Worm (Caenorhabditis elegans) whole organism, young adult: Measurements from ENCODE around the gene K08B12.3.

Experiments
- F33H1.4 ChIP-seq: fragments of 200-800 bp; sonication (Bioruptor generic); IDR thresholded peaks from 2 replicates; pipeline ENCODE4 v1.3.6; 2022; ENCODE audit warnings: missing genetic modification reagents, missing genetic modification characterization, missing compliant biosample characterization
- F52B5.7 ChIP-seq: sonication (generic microtip); optimal IDR thresholded peaks from 2 replicates; lab custom pipeline; 2016; ENCODE audit warnings: mild to moderate bottlenecking, missing genetic modification characterization, missing compliant biosample characterization
- aptf-2 ChIP-seq: fragments of 200-800 bp; sonication (Bioruptor generic); conservative IDR thresholded peaks from 2 replicates; pipeline ENCODE4 v1.3.6; 2022; ENCODE audit warnings: missing genetic modification reagents, missing genetic modification characterization, missing compliant biosample characterization
- aptf-3 ChIP-seq: fragments of 200-800 bp; sonication (Bioruptor generic); IDR thresholded peaks from 2 replicates; pipeline ENCODE4 v1.3.6; 2022; ENCODE audit warnings: missing genetic modification characterization, missing compliant biosample characterization
- attf-5 ChIP-seq: fragments of 200-800 bp; sonication (Bioruptor generic); optimal IDR thresholded peaks from 2 replicates; lab custom pipeline; 2018; ENCODE audit warnings: mild to moderate bottlenecking, missing genetic modification characterization, missing compliant biosample characterization
- cebp-1 ChIP-seq, 2 experiments: fragments of 200-800 bp in 1 of 2; sonication (Bioruptor generic) in 1 of 2; sonication (generic microtip) in 1 of 2; IDR thresholded peaks in 1 of 2; optimal IDR thresholded peaks in 1 of 2; 2 replicates each; pipeline versions ENCODE4 v1.3.6 to Lab custom; 2017 to 2022; ENCODE audit warnings: missing compliant biosample characterization in 2 of 2, missing genetic modification characterization in 2 of 2, mild to moderate bottlenecking in 1 of 2, missing genetic modification reagents in 1 of 2, moderate library complexity in 1 of 2
- ekl-4 ChIP-seq: fragments of 200-800 bp; sonication (Bioruptor generic); IDR thresholded peaks from 2 replicates; pipeline ENCODE4 v1.3.6; 2022; ENCODE audit warnings: missing genetic modification reagents, missing genetic modification characterization, missing compliant biosample characterization
- gei-17 ChIP-seq: fragments of 200-800 bp; sonication (Bioruptor generic); optimal IDR thresholded peaks from 2 replicates; lab custom pipeline; 2018; ENCODE audit warnings: mild to moderate bottlenecking, missing genetic modification characterization, missing compliant biosample characterization
- hlh-26 ChIP-seq: fragments of 200-800 bp; sonication (Bioruptor generic); conservative IDR thresholded peaks from 2 replicates; pipeline ENCODE4 v1.3.6; 2022; ENCODE audit warnings: missing genetic modification reagents, missing genetic modification characterization, missing compliant biosample characterization
- let-607 ChIP-seq, 2 experiments: fragments of 200-800 bp in 1 of 2; sonication (Bioruptor generic) in 1 of 2; sonication (generic microtip) in 1 of 2; optimal IDR thresholded peaks; 2 replicates each; lab custom pipeline; 2016 to 2018; ENCODE audit warnings: mild to moderate bottlenecking in 2 of 2, missing compliant biosample characterization in 2 of 2, missing genetic modification characterization in 2 of 2, moderate library complexity in 2 of 2, missing genotype in 1 of 2
- lsl-1 ChIP-seq: fragments of 200-800 bp; sonication (Bioruptor generic); optimal IDR thresholded peaks from 2 replicates; lab custom pipeline; 2018; ENCODE audit warnings: mild to moderate bottlenecking, missing genetic modification characterization, moderate library complexity, missing compliant biosample characterization
- nhr-120 ChIP-seq: fragments of 200-800 bp; sonication (Bioruptor generic); IDR thresholded peaks from 2 replicates; pipeline ENCODE4 v1.3.6; 2022; ENCODE audit warnings: missing genetic modification characterization, missing compliant biosample characterization
- rec-8 ChIP-seq, 2 experiments: sonication (generic microtip); optimal IDR thresholded peaks; 2 replicates each; lab custom pipeline; 2016; ENCODE audit warnings: mild to moderate bottlenecking in 2 of 2, missing genetic modification characterization in 2 of 2, missing genetic modification reagents in 2 of 2, missing genotype in 2 of 2, missing biosample characterization in 1 of 2, missing compliant biosample characterization in 1 of 2, moderate library complexity in 1 of 2
- snpc-1.3 ChIP-seq: sonication (generic microtip); optimal IDR thresholded peaks from 2 replicates; lab custom pipeline; 2017; ENCODE audit warnings: missing genetic modification characterization, mild to moderate bottlenecking, missing compliant biosample characterization, antibody characterized with exemption, moderate library complexity, missing genotype, missing genetic modification reagents; ENCODE audit not compliant: insufficient read depth

- TF ChIP-seq gei-17 (GFP tag; lab: Kevin White, UChicago) (no peak), let-607 (tag; optimal IDR thresholded peaks at IDR 0.05; lab: Kevin White, UChicago) (no peak), ekl-4 (GFP tag; lab: Robert Waterston, UW) (no peak), F33H1.4 (GFP tag; lab: Robert Waterston, UW) (no peak), F52B5.7 (tag; lab: Kevin White, UChicago) (no peak), cebp-1 (GFP tag; IDR thresholded peaks at IDR 0.05; lab: Robert Waterston, UW) (no peak), cebp-1 (tag; optimal IDR thresholded peaks at IDR 0.05; lab: Kevin White, UChicago) (no peak), hlh-26 (no peak), aptf-3 (GFP tag; lab: Robert Waterston, UW) (no peak), rec-8 (tag; optimal IDR thresholded peaks at IDR 0.05; lab: Kevin White, UChicago) (no peak), attf-5 (no peak), nhr-120 (GFP tag; lab: Robert Waterston, UW) (no peak), aptf-2 (GFP tag; lab: Robert Waterston, UW) (no peak), snpc-1.3 (tag; lab: Kevin White, UChicago) (no peak), lsl-1 (GFP tag; lab: Kevin White, UChicago) (no peak)
Measured at ce11 chrV:6280067-6280466, 45.1 kb downstream of the K08B12.3 start.
